ENCODE assay signal across 1 fruit fly cellular context in the genomic region with DNA sequence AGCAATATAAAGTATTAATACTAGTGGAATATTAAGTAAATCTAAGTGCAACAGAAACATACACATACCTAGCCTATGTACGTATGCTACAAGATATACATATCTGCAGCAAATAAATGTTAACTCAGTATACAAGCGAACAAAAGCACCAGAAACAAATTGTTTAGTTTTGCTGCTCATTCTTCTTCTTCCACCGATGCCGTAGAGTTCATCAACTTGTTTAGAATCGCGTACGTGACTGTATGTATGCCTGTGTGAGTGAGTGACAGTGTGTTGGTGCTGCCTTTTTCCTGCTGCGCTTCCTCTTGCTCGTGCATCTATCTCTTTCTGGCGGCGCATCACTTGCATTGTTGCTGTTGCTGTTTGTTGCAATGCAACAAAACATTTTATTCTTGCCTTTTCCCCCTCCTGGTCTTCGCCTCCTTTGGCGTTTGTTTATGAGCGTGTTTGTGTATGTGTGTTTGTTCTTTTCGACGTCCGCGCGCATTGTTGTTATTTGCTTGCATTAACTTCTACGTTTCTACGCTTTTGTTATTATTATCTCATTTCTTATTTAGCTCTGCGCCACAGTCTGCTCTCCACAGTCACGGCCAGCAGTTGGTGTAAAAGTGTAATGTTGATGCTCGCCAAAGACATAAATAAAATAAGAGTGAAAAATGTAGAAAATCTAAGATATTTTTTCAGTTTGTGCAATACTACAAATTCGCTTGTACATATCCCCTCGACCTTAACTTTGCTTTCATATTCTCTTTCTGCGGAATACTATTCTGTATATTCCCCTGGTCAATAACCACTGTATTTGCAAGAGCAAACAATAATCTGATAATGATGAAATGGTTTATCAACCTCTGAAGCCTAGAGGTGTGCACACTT.
A peak's percentile ranks its signal among the peaks of the same experiment; 100 is the strongest.
TF ChIP-seq lines count a peak whose summit lies in the region.

No protein-coding gene starts in this region.

TF ChIP-seq in whole organism, embryonic, 481 proteins besides CTCF, POLR2A, EP300 and RAD21 (continued from another document):
- TF ChIP-seq ato (GFP tag; IDR thresholded peaks at IDR 0.05; lab: Robert Waterston, UW; ENCODE audit: partially characterized antibody) = no peak
- no peak for TF ChIP-seq pros (GFP tag; optimal IDR thresholded peaks at IDR 0.05; lab: Kevin White, UChicago)
- TF ChIP-seq tll (GFP tag; optimal IDR thresholded peaks at IDR 0.05; lab: Kevin White, UChicago) = no peak
- TF ChIP-seq tgo (GFP tag; IDR thresholded peaks at IDR 0.05; lab: Robert Waterston, UW) = no peak
- no peak for TF ChIP-seq Trl (optimal IDR thresholded peaks at IDR 0.05; lab: Kevin White, UChicago)
- TF ChIP-seq Trl (GFP tag; optimal IDR thresholded peaks at IDR 0.05; lab: Kevin White, UChicago) = peak; percentile 11
- peak; percentile 1 for TF ChIP-seq CG9437 (GFP tag; optimal IDR thresholded peaks at IDR 0.05; lab: Kevin White, UChicago)
- TF ChIP-seq Side (GFP tag; optimal IDR thresholded peaks at IDR 0.05; lab: Kevin White, UChicago) = peak; percentile 36
- peak; percentile 39 for TF ChIP-seq BtbVII (GFP tag; optimal IDR thresholded peaks at IDR 0.05; lab: Kevin White, UChicago)
- peak; percentile 25 for TF ChIP-seq CG1602 (GFP tag; optimal IDR thresholded peaks at IDR 0.05; lab: Kevin White, UChicago)
- peak; percentile 10; the same call in 1 of the 3 replicates for TF ChIP-seq Dbx (GFP tag; IDR thresholded peaks at IDR 0.05; lab: Robert Waterston, UW)
- peak; percentile 17 for TF ChIP-seq CG12155 (GFP tag; optimal IDR thresholded peaks at IDR 0.05; lab: Kevin White, UChicago)
- no peak for TF ChIP-seq gsb (GFP tag; IDR thresholded peaks at IDR 0.05; lab: Robert Waterston, UW)
- no peak for TF ChIP-seq CG6765 (GFP tag; optimal IDR thresholded peaks at IDR 0.05; lab: Kevin White, UChicago)
- no peak for TF ChIP-seq Hmx (GFP tag; optimal IDR thresholded peaks at IDR 0.05; lab: Kevin White, UChicago)
- no peak for TF ChIP-seq tna (GFP tag; IDR thresholded peaks at IDR 0.05; lab: Robert Waterston, UW; ENCODE audit: partially characterized antibody)
- TF ChIP-seq CG17359 (tag; optimal IDR thresholded peaks at IDR 0.05; lab: Kevin White, UChicago) = peak; percentile 52
- no peak for TF ChIP-seq NC2β (GFP tag; optimal IDR thresholded peaks at IDR 0.05; lab: Kevin White, UChicago)
